Worm (Caenorhabditis elegans): Measurements from ENCODE around the gene F35C11.7.

- TF ChIP-seq dao-5 (tag; optimal IDR thresholded peaks at IDR 0.05) (no peak), him-1 (tag; optimal IDR thresholded peaks at IDR 0.05) (no peak)
These were observed 27.1 kb downstream of the F35C11.7 start, which contains the start of the genes nst-1 and cct-4 for ce11 chrII:8283158-8283717.
